Worm (Caenorhabditis elegans) whole organism, L1 larva: ENCODE measurements around the gene str-94.

ENCODE experiments used
- C04F5.9 ChIP-seq: sonication (generic microtip); optimal IDR thresholded peaks from 2 replicates; lab custom pipeline; 2016; ENCODE audit warnings: missing genetic modification characterization, missing compliant biosample characterization
- C16A3.4 ChIP-seq: fragments of 150-350 bp; optimal IDR thresholded peaks from 2 replicates; lab custom pipeline; 2014; ENCODE audit warnings: missing biosample characterization, missing genetic modification characterization
- F16B12.6 ChIP-seq: fragments of 150-350 bp; optimal IDR thresholded peaks from 2 replicates; lab custom pipeline; 2014; ENCODE audit warnings: missing biosample characterization, missing genetic modification characterization
- Y116A8C.19 ChIP-seq: sonication (generic microtip); optimal IDR thresholded peaks from 2 replicates; lab custom pipeline; 2016; ENCODE audit warnings: missing compliant biosample characterization, missing genetic modification characterization, borderline replicate concordance
- blmp-1 ChIP-seq: fragments of 150-350 bp; optimal IDR thresholded peaks from 2 replicates; lab custom pipeline; 2014; ENCODE audit warnings: missing biosample characterization, missing genetic modification characterization
- ceh-82 ChIP-seq, 3 experiments: fragments of 150-350 bp in 1 of 3; sonication (generic microtip) in 2 of 3; optimal IDR thresholded peaks; 2 replicates each; lab custom pipeline; 2014 to 2017; ENCODE audit warnings: missing biosample characterization in 3 of 3, missing genetic modification characterization in 3 of 3
- ceh-88 ChIP-seq: fragments of 200-800 bp; sonication (Bioruptor generic); IDR thresholded peaks from 2 replicates; pipeline ENCODE4 v1.3.6; 2022; ENCODE audit warnings: missing genetic modification characterization, missing compliant biosample characterization
- ceh-90 ChIP-seq: sonication (generic microtip); optimal IDR thresholded peaks from 2 replicates; lab custom pipeline; 2016; ENCODE audit warnings: missing genetic modification characterization, missing compliant biosample characterization
- ces-1 ChIP-seq: fragments of 150-350 bp; optimal IDR thresholded peaks from 2 replicates; lab custom pipeline; 2014; ENCODE audit warnings: missing biosample characterization, missing genetic modification reagents, missing genetic modification characterization
- dpl-1 ChIP-seq, 3 experiments: fragments of 150-350 bp in 2 of 3; sonication (generic microtip) in 1 of 3; optimal IDR thresholded peaks; 2 replicates each; lab custom pipeline; 2014 to 2017; ENCODE audit warnings: missing biosample characterization in 3 of 3, missing genetic modification characterization in 3 of 3, missing genetic modification reagents in 3 of 3
- dsc-1 ChIP-seq: sonication (generic microtip); optimal IDR thresholded peaks from 2 replicates; lab custom pipeline; 2016; ENCODE audit warnings: mild to moderate bottlenecking, missing genetic modification characterization, missing compliant biosample characterization
- efl-3 ChIP-seq: fragments of 200-800 bp; sonication (Bioruptor generic); optimal IDR thresholded peaks from 2 replicates; lab custom pipeline; 2018; ENCODE audit warnings: mild to moderate bottlenecking, missing genetic modification characterization, missing compliant biosample characterization
- egl-27 ChIP-seq, 2 experiments: fragments of 150-350 bp in 1 of 2; sonication (generic microtip); optimal IDR thresholded peaks; 3 replicates each; lab custom pipeline; 2017 to 2018; ENCODE audit warnings: missing biosample characterization in 2 of 2, missing genetic modification characterization in 2 of 2, missing genetic modification reagents in 2 of 2
- elt-2 ChIP-seq: sonication (generic microtip); optimal IDR thresholded peaks from 2 replicates; lab custom pipeline; 2016; ENCODE audit warnings: missing genetic modification characterization, mild to moderate bottlenecking, inconsistent platforms, missing compliant biosample characterization, missing genetic modification reagents
- ets-5 ChIP-seq: fragments of 200-800 bp; sonication (Bioruptor generic); IDR thresholded peaks from 2 replicates; pipeline ENCODE4 v1.3.6; 2022; ENCODE audit warnings: missing genetic modification characterization, missing compliant biosample characterization
- fkh-10 ChIP-seq: sonication (generic microtip); optimal IDR thresholded peaks from 2 replicates; lab custom pipeline; 2017; ENCODE audit warnings: missing biosample characterization, missing genetic modification reagents, missing genetic modification characterization
- fkh-4 ChIP-seq: sonication (generic microtip); optimal IDR thresholded peaks from 2 replicates; lab custom pipeline; 2016; ENCODE audit warnings: missing compliant biosample characterization, missing genetic modification characterization, borderline replicate concordance
- fos-1 ChIP-seq: fragments of 150-350 bp; optimal IDR thresholded peaks from 2 replicates; lab custom pipeline; 2014; ENCODE audit warnings: missing biosample characterization, missing genetic modification characterization
- hlh-17 ChIP-seq: fragments of 200-800 bp; sonication (Bioruptor generic); optimal IDR thresholded peaks from 2 replicates; lab custom pipeline; 2018; ENCODE audit warnings: missing genetic modification characterization, mild to moderate bottlenecking, missing compliant biosample characterization, moderate library complexity, borderline replicate concordance
- hpl-2 ChIP-seq: fragments of 150-350 bp; optimal IDR thresholded peaks from 2 replicates; lab custom pipeline; 2014; ENCODE audit warnings: missing biosample characterization, missing genetic modification reagents, missing genetic modification characterization
- lin-15B ChIP-seq: fragments of 150-350 bp; sonication (generic microtip); optimal IDR thresholded peaks from 3 replicates; lab custom pipeline; 2014; ENCODE audit warnings: missing biosample characterization, missing genetic modification characterization
- lin-35 ChIP-seq, 2 experiments: fragments of 150-350 bp; optimal IDR thresholded peaks; 2 replicates each; lab custom pipeline; 2014; ENCODE audit warnings: missing biosample characterization in 2 of 2, missing genetic modification characterization in 2 of 2, missing genetic modification reagents in 2 of 2
- lir-3 ChIP-seq: sonication (generic microtip); optimal IDR thresholded peaks from 2 replicates; lab custom pipeline; 2016; ENCODE audit warnings: mild to moderate bottlenecking, missing genetic modification characterization, moderate library complexity, missing compliant biosample characterization; ENCODE audit not compliant: poor library complexity
- lsy-2 ChIP-seq, 2 experiments: fragments of 150-350 bp; optimal IDR thresholded peaks; 2 replicates each; lab custom pipeline; 2014; ENCODE audit warnings: missing biosample characterization in 2 of 2, missing genetic modification characterization in 2 of 2
- mab-9 ChIP-seq: fragments of 200-800 bp; sonication (Bioruptor generic); IDR thresholded peaks from 2 replicates; pipeline ENCODE4 v1.3.6; 2022; ENCODE audit warnings: missing genetic modification reagents, missing genetic modification characterization, missing compliant biosample characterization
- mdl-1 ChIP-seq, 2 experiments: fragments of 150-350 bp; optimal IDR thresholded peaks; 2 replicates each; lab custom pipeline; 2014 to 2017; ENCODE audit warnings: missing biosample characterization in 2 of 2, missing genetic modification characterization in 2 of 2, inconsistent platforms in 1 of 2
- mef-2 ChIP-seq: fragments of 150-350 bp; optimal IDR thresholded peaks from 2 replicates; lab custom pipeline; 2014; ENCODE audit warnings: missing biosample characterization, missing genetic modification characterization
- mep-1 ChIP-seq: fragments of 150-350 bp; optimal IDR thresholded peaks from 2 replicates; lab custom pipeline; 2014; ENCODE audit warnings: missing biosample characterization, missing genetic modification characterization
- nhr-11 ChIP-seq: fragments of 150-350 bp; optimal IDR thresholded peaks from 2 replicates; lab custom pipeline; 2014; ENCODE audit warnings: missing biosample characterization, missing genetic modification characterization
- nhr-12 ChIP-seq: sonication (generic microtip); optimal IDR thresholded peaks from 2 replicates; lab custom pipeline; 2017; ENCODE audit warnings: missing biosample characterization, missing genetic modification characterization
- nhr-20 ChIP-seq: sonication (generic microtip); optimal IDR thresholded peaks from 2 replicates; lab custom pipeline; 2016; ENCODE audit warnings: mild to moderate bottlenecking, missing genetic modification characterization, missing compliant biosample characterization
- nhr-237 ChIP-seq: fragments of 150-350 bp; optimal IDR thresholded peaks from 2 replicates; lab custom pipeline; 2014; ENCODE audit warnings: missing biosample characterization, missing genetic modification characterization
- nhr-47 ChIP-seq: sonication (generic microtip); optimal IDR thresholded peaks from 2 replicates; lab custom pipeline; 2016; ENCODE audit warnings: mild to moderate bottlenecking, missing genetic modification characterization, moderate library complexity, missing compliant biosample characterization
- nhr-77 ChIP-seq: fragments of 150-350 bp; optimal IDR thresholded peaks from 2 replicates; lab custom pipeline; 2014; ENCODE audit warnings: missing biosample characterization, missing genetic modification characterization
- nhr-84 ChIP-seq: sonication (generic microtip); optimal IDR thresholded peaks from 2 replicates; lab custom pipeline; 2017; ENCODE audit warnings: missing biosample characterization, missing genetic modification characterization
- nhr-85 ChIP-seq: sonication (generic microtip); peaks from one replicate; lab custom pipeline; 2016; ENCODE audit warnings: missing genetic modification characterization, inconsistent platforms, missing compliant biosample characterization
- nhr-90 ChIP-seq: sonication (generic microtip); optimal IDR thresholded peaks from 2 replicates; lab custom pipeline; 2016; ENCODE audit warnings: mild to moderate bottlenecking, missing genetic modification characterization, missing compliant biosample characterization; ENCODE audit not compliant: poor library complexity
- pag-3 ChIP-seq: sonication (generic microtip); optimal IDR thresholded peaks from 2 replicates; lab custom pipeline; 2017; ENCODE audit warnings: missing genetic modification characterization, mild to moderate bottlenecking, missing compliant biosample characterization, antibody characterized with exemption, borderline replicate concordance; ENCODE audit not compliant: insufficient read depth
- pax-3 ChIP-seq: fragments of 200-800 bp; sonication (Bioruptor generic); optimal IDR thresholded peaks from 2 replicates; lab custom pipeline; 2018; ENCODE audit warnings: mild to moderate bottlenecking, missing genetic modification characterization, moderate library complexity, missing compliant biosample characterization
- pqm-1 ChIP-seq: sonication (generic microtip); optimal IDR thresholded peaks from 3 replicates; lab custom pipeline; 2017; ENCODE audit warnings: missing biosample characterization, missing genetic modification characterization
- snu-23 ChIP-seq: sonication (generic microtip); optimal IDR thresholded peaks from 2 replicates; lab custom pipeline; 2016; ENCODE audit warnings: missing genetic modification characterization, missing compliant biosample characterization
- sox-4 ChIP-seq: sonication (generic microtip); optimal IDR thresholded peaks from 2 replicates; lab custom pipeline; 2016; ENCODE audit warnings: missing genetic modification characterization, missing compliant biosample characterization
- sup-37 ChIP-seq: fragments of 200-800 bp; sonication (Bioruptor generic); optimal IDR thresholded peaks from 2 replicates; lab custom pipeline; 2018; ENCODE audit warnings: mild to moderate bottlenecking, missing genetic modification characterization, missing compliant biosample characterization
- swsn-7 ChIP-seq: sonication (generic microtip); optimal IDR thresholded peaks from 2 replicates; lab custom pipeline; 2016; ENCODE audit warnings: missing genetic modification characterization, missing compliant biosample characterization
- tbx-2 ChIP-seq: sonication (generic microtip); optimal IDR thresholded peaks from 2 replicates; lab custom pipeline; 2016; ENCODE audit warnings: missing genetic modification characterization, missing compliant biosample characterization
- unc-130 ChIP-seq: fragments of 150-350 bp; optimal IDR thresholded peaks from 2 replicates; lab custom pipeline; 2017; ENCODE audit warnings: missing biosample characterization, missing genetic modification characterization, inconsistent platforms
- unc-62 ChIP-seq: fragments of 150-350 bp; optimal IDR thresholded peaks from 2 replicates; lab custom pipeline; 2014; ENCODE audit warnings: missing biosample characterization, missing genetic modification reagents, missing genetic modification characterization
- unc-86 ChIP-seq: sonication (generic microtip); optimal IDR thresholded peaks from 2 replicates; lab custom pipeline; 2016; ENCODE audit warnings: missing genetic modification characterization, missing compliant biosample characterization
- unc-98 ChIP-seq: fragments of 200-800 bp; sonication (Bioruptor generic); IDR thresholded peaks from 2 replicates; pipeline ENCODE4 v1.3.6; 2022; ENCODE audit warnings: missing genetic modification characterization, missing compliant biosample characterization
- vab-15 ChIP-seq: sonication (generic microtip); optimal IDR thresholded peaks from 2 replicates; lab custom pipeline; 2017; ENCODE audit warnings: missing genotype, mild to moderate bottlenecking, missing genetic modification characterization, missing compliant biosample characterization
- xbp-1 ChIP-seq: sonication (generic microtip); optimal IDR thresholded peaks from 2 replicates; lab custom pipeline; 2016; ENCODE audit warnings: missing genetic modification characterization, missing compliant biosample characterization
- zip-4 ChIP-seq: fragments of 200-800 bp; sonication (Bioruptor generic); optimal IDR thresholded peaks from 2 replicates; lab custom pipeline; 2018; ENCODE audit warnings: mild to moderate bottlenecking, missing genetic modification characterization, moderate library complexity, missing compliant biosample characterization
- ztf-4 ChIP-seq: fragments of 150-350 bp; optimal IDR thresholded peaks from 2 replicates; lab custom pipeline; 2014; ENCODE audit warnings: missing biosample characterization, missing genetic modification characterization

str-94 gene

DNA sequence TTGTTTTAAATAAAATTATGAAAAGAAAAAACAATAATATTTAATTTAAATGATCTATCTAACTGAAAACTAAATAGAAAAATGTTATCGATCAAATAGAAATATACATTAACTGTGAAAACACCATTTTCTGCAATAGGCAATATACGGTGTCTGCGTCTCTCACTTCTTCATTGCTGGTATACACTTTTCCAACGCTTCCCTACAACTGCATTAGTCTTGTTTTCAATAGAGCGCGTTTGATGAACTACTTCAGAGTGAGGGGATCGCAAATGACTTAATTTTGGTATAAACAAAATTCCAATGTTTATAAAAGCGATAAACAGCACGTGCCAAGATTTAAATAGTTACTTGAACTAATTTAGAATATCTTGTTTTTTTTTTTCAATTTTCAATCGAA is 36.6 kb downstream of the str-94 start (continued):
- TF ChIP-seq sox-4, result no peak
- no peak for TF ChIP-seq unc-98 (GFP tag; lab: Robert Waterston, UW)
- TF ChIP-seq fkh-10 (GFP tag; lab: Kevin White, UChicago), result no peak
- TF ChIP-seq blmp-1 (tag; lab: Kevin White, UChicago), result peak; percentile 70
- no peak for TF ChIP-seq efl-3
- no peak for TF ChIP-seq zip-4 (GFP tag; lab: Kevin White, UChicago)
- TF ChIP-seq lin-15B (tag; lab: Kevin White, UChicago), result peak; percentile 68
- TF ChIP-seq mdl-1 (tag; optimal IDR thresholded peaks at IDR 0.05; lab: Kevin White, UChicago), result peak in 1 of 2 experiments; percentile 60
- TF ChIP-seq mep-1 (tag; lab: Kevin White, UChicago), result peak; percentile 91
- TF ChIP-seq pqm-1 (tag; lab: Kevin White, UChicago), result no peak
- peak; percentile 73 for TF ChIP-seq C16A3.4 (tag; lab: Kevin White, UChicago)
- no peak for TF ChIP-seq F16B12.6 (tag; lab: Kevin White, UChicago)
- peak; percentile 4 for TF ChIP-seq fos-1 (tag; lab: Kevin White, UChicago)
- TF ChIP-seq ztf-4 (tag; lab: Kevin White, UChicago), result no peak
- TF ChIP-seq nhr-20, result peak; percentile 65
- no peak for TF ChIP-seq sup-37
- peak; percentile 38 for TF ChIP-seq nhr-47
- TF ChIP-seq ceh-82 (tag; optimal IDR thresholded peaks at IDR 0.05; lab: Kevin White, UChicago), result peak in 2 of 3 experiments; percentile 18 to 72
- no peak for TF ChIP-seq nhr-11 (tag; lab: Kevin White, UChicago)
- peak; percentile 23 for TF ChIP-seq xbp-1 (tag; lab: Kevin White, UChicago)
- TF ChIP-seq lir-3 (tag; lab: Kevin White, UChicago), result peak; percentile 28
- TF ChIP-seq nhr-84, result no peak
- TF ChIP-seq unc-62 (GFP tag; lab: Kevin White, UChicago), result no peak
- TF ChIP-seq nhr-90 (tag; lab: Kevin White, UChicago), result no peak
- no peak for TF ChIP-seq ceh-90
- TF ChIP-seq nhr-237 (tag; lab: Kevin White, UChicago), result no peak
- TF ChIP-seq lin-35 (GFP tag; optimal IDR thresholded peaks at IDR 0.05; lab: Kevin White, UChicago), result peak; percentile 66 to 84
- TF ChIP-seq hpl-2 (GFP tag; lab: Kevin White, UChicago), result no peak
- no peak for TF ChIP-seq mef-2 (tag; lab: Kevin White, UChicago)
- no peak for TF ChIP-seq nhr-77 (tag; lab: Kevin White, UChicago)
- no peak for TF ChIP-seq ces-1 (GFP tag; lab: Kevin White, UChicago)
- no peak for TF ChIP-seq pax-3
- no peak for TF ChIP-seq fkh-4 (tag; lab: Kevin White, UChicago)
- TF ChIP-seq ets-5 (GFP tag; lab: Robert Waterston, UW), result no peak
- no peak for TF ChIP-seq unc-86
- no peak for TF ChIP-seq unc-130
- no peak for TF ChIP-seq dsc-1 (tag; lab: Kevin White, UChicago)
- peak; percentile 23 for TF ChIP-seq nhr-85 (tag; lab: Kevin White, UChicago)
- peak; percentile 9 for TF ChIP-seq vab-15 (tag; lab: Kevin White, UChicago)
- no peak for TF ChIP-seq pag-3 (tag; lab: Kevin White, UChicago)
- TF ChIP-seq snu-23 (GFP tag; lab: Kevin White, UChicago), result peak; percentile 73
- TF ChIP-seq lsy-2 (tag; optimal IDR thresholded peaks at IDR 0.05; lab: Kevin White, UChicago), result peak; percentile 48 to 84
- peak; percentile 5 for TF ChIP-seq tbx-2
- TF ChIP-seq mab-9 (GFP tag; lab: Robert Waterston, UW), result no peak
- no peak for TF ChIP-seq Y116A8C.19 (tag; lab: Kevin White, UChicago)
- peak; percentile 36 to 75 (median 41) for TF ChIP-seq dpl-1 (GFP tag; optimal IDR thresholded peaks at IDR 0.05; lab: Kevin White, UChicago)
- no peak for TF ChIP-seq ceh-88 (GFP tag; lab: Robert Waterston, UW)
- no peak for TF ChIP-seq nhr-12 (tag; lab: Kevin White, UChicago)
- no peak for TF ChIP-seq C04F5.9 (tag; lab: Kevin White, UChicago)
- no peak for TF ChIP-seq egl-27 (tag; optimal IDR thresholded peaks at IDR 0.05; lab: Kevin White, UChicago)
- peak; percentile 41 for TF ChIP-seq swsn-7
- no peak for TF ChIP-seq elt-2 (tag; lab: Kevin White, UChicago)
- TF ChIP-seq hlh-17, result no peak
